Fruit fly (Drosophila melanogaster) whole organism, embryonic: Measurements from ENCODE around the gene CG4297.

Experiments
- Abd-B ChIP-seq: fragments of 200-800 bp; sonication (Bioruptor generic); optimal IDR thresholded peaks from 2 replicates; lab custom pipeline; 2018; ENCODE audit warnings: missing biosample characterization, mild to moderate bottlenecking, missing genetic modification characterization, moderate library complexity
- BEAF-32 ChIP-seq: fragments of 200-800 bp; sonication (Bioruptor generic); optimal IDR thresholded peaks from 3 replicates; lab custom pipeline; 2017; ENCODE audit warnings: missing biosample characterization, missing genetic modification characterization, mild to moderate bottlenecking, moderate library complexity, missing genetic modification reagents
- Blimp-1 ChIP-seq: fragments of 200-800 bp; sonication (Bioruptor generic); optimal IDR thresholded peaks from 3 replicates; lab custom pipeline; 2018; ENCODE audit warnings: missing biosample characterization, missing genetic modification characterization, mild to moderate bottlenecking, moderate library complexity, missing genetic modification reagents
- CG10267 ChIP-seq: fragments of 200-800 bp; sonication (Bioruptor generic); optimal IDR thresholded peaks from 2 replicates; lab custom pipeline; 2018; ENCODE audit warnings: missing biosample characterization, mild to moderate bottlenecking, missing genetic modification characterization, moderate library complexity
- CG13287 ChIP-seq: fragments of 200-800 bp; sonication (Bioruptor generic); IDR thresholded peaks from 2 replicates; pipeline ENCODE4 v1.3.6; 2022; ENCODE audit warnings: missing biosample characterization, missing genetic modification characterization; ENCODE audit not compliant: partially characterized antibody
- CG15073 ChIP-seq: fragments of 200-800 bp; sonication (Bioruptor generic); optimal IDR thresholded peaks from 2 replicates; lab custom pipeline; 2016; ENCODE audit warnings: missing biosample characterization, missing genetic modification characterization
- CG15269 ChIP-seq: fragments of 200-800 bp; sonication (Bioruptor generic); optimal IDR thresholded peaks from 2 replicates; lab custom pipeline; 2018; ENCODE audit warnings: missing biosample characterization, mild to moderate bottlenecking, missing genetic modification characterization, moderate library complexity
- CG15514 ChIP-seq: fragments of 200-800 bp; sonication (Bioruptor generic); optimal IDR thresholded peaks from 3 replicates; lab custom pipeline; 2017; ENCODE audit warnings: missing biosample characterization, missing genetic modification characterization, mild to moderate bottlenecking, moderate library complexity, missing genetic modification reagents
- CG1832 ChIP-seq: fragments of 200-800 bp; sonication (Bioruptor generic); optimal IDR thresholded peaks from 2 replicates; lab custom pipeline; 2017; ENCODE audit warnings: missing biosample characterization, mild to moderate bottlenecking, missing genetic modification characterization, inconsistent platforms
- CG30403 ChIP-seq: fragments of 200-800 bp; sonication (Bioruptor generic); optimal IDR thresholded peaks from 3 replicates; lab custom pipeline; 2016; ENCODE audit warnings: missing biosample characterization, missing genetic modification characterization
- CG34224 ChIP-seq: fragments of 200-800 bp; sonication (Bioruptor generic); IDR thresholded peaks from 3 replicates; pipeline ENCODE4 v1.3.6; 2022; ENCODE audit warnings: missing biosample characterization, missing genetic modification characterization; ENCODE audit not compliant: partially characterized antibody
- CG3838 ChIP-seq: fragments of 200-800 bp; sonication (Bioruptor generic); optimal IDR thresholded peaks from 3 replicates; lab custom pipeline; 2016; ENCODE audit warnings: missing biosample characterization, missing genetic modification characterization
- CG4328 ChIP-seq: fragments of 200-800 bp; sonication (Bioruptor generic); optimal IDR thresholded peaks from 3 replicates; lab custom pipeline; 2017; ENCODE audit warnings: missing biosample characterization, missing genetic modification reagents, missing genetic modification characterization
- CG4707 ChIP-seq: fragments of 200-800 bp; sonication (Bioruptor generic); optimal IDR thresholded peaks from 2 replicates; lab custom pipeline; 2018; ENCODE audit warnings: missing biosample characterization, mild to moderate bottlenecking, missing genetic modification characterization, moderate library complexity
- CG5953 ChIP-seq: fragments of 200-800 bp; sonication (Bioruptor generic); IDR thresholded peaks from 2 replicates; pipeline ENCODE4 v1.3.6; 2022; ENCODE audit warnings: missing biosample characterization, missing genetic modification characterization
- CG6689 ChIP-seq: fragments of 200-800 bp; sonication (Bioruptor generic); IDR thresholded peaks from 2 replicates; pipeline ENCODE4 v1.3.6; 2022; ENCODE audit warnings: missing biosample characterization, missing genetic modification characterization
- E2f1 ChIP-seq: fragments of 200-800 bp; sonication (Bioruptor generic); IDR thresholded peaks from 2 replicates; pipeline ENCODE4 v1.3.6; 2022; ENCODE audit warnings: missing biosample characterization, missing genetic modification characterization
- Ets97D ChIP-seq: fragments of 200-800 bp; sonication (Bioruptor generic); optimal IDR thresholded peaks from 3 replicates; lab custom pipeline; 2016; ENCODE audit warnings: missing biosample characterization, missing genetic modification characterization
- Hmx ChIP-seq: fragments of 200-800 bp; sonication (Bioruptor generic); optimal IDR thresholded peaks from 2 replicates; lab custom pipeline; 2016; ENCODE audit warnings: missing biosample characterization, missing genetic modification characterization
- Hr51 ChIP-seq, 2 experiments: fragments of 200-800 bp; sonication (Bioruptor generic); optimal IDR thresholded peaks; 2 replicates in 1 of 2; 3 replicates in 1 of 2; lab custom pipeline; 2016 to 2018; ENCODE audit warnings: missing biosample characterization in 2 of 2, missing genetic modification characterization in 2 of 2, mild to moderate bottlenecking in 1 of 2, moderate library complexity in 1 of 2
- Lhr ChIP-seq: fragments of 200-800 bp; sonication (Bioruptor generic); optimal IDR thresholded peaks from 3 replicates; lab custom pipeline; 2017; ENCODE audit warnings: mild to moderate bottlenecking, missing biosample characterization, missing genetic modification reagents, missing genetic modification characterization
- Oaz ChIP-seq: fragments of 200-800 bp; sonication (Bioruptor generic); IDR thresholded peaks from 2 replicates; pipeline ENCODE4 v1.3.6; 2022; ENCODE audit warnings: missing biosample characterization, missing genetic modification characterization
- Optix ChIP-seq: fragments of 200-800 bp; sonication (Bioruptor generic); IDR thresholded peaks from 3 replicates; pipeline ENCODE4 v1.3.6; 2022; ENCODE audit warnings: missing biosample characterization, missing genetic modification characterization
- Side ChIP-seq: fragments of 200-800 bp; sonication (Bioruptor generic); optimal IDR thresholded peaks from 2 replicates; lab custom pipeline; 2016; ENCODE audit warnings: missing biosample characterization, missing genetic modification characterization
- Tbp ChIP-seq: fragments of >200 bp; optimal IDR thresholded peaks from 2 replicates; lab custom pipeline; 2018; ENCODE audit warnings: missing biosample characterization, missing genetic modification characterization
- aop ChIP-seq: fragments of 200-800 bp; sonication (Bioruptor generic); IDR thresholded peaks from 2 replicates; pipeline ENCODE4 v1.3.6; 2022; ENCODE audit warnings: missing biosample characterization, missing genetic modification characterization
- ase ChIP-seq: fragments of 200-800 bp; sonication (Bioruptor generic); IDR thresholded peaks from 3 replicates; pipeline ENCODE4 v1.3.6; 2022; ENCODE audit warnings: missing biosample characterization, missing genetic modification characterization
- cas ChIP-seq: fragments of 200-800 bp; sonication (Bioruptor generic); IDR thresholded peaks from 2 replicates; pipeline ENCODE4 v1.3.6; 2022; ENCODE audit warnings: missing biosample characterization, missing genetic modification characterization
- cato ChIP-seq: fragments of 200-800 bp; sonication (Bioruptor generic); optimal IDR thresholded peaks from 2 replicates; lab custom pipeline; 2016; ENCODE audit warnings: missing biosample characterization, missing genetic modification characterization, borderline replicate concordance
- dimm ChIP-seq: fragments of 200-800 bp; sonication (Bioruptor generic); IDR thresholded peaks from 2 replicates; pipeline ENCODE4 v1.3.6; 2022; ENCODE audit warnings: missing biosample characterization, missing genetic modification characterization
- dpn ChIP-seq, 2 experiments: fragments of 200-800 bp; sonication (Bioruptor generic); optimal IDR thresholded peaks; 3 replicates each; lab custom pipeline; 2016; ENCODE audit warnings: missing biosample characterization in 2 of 2, missing genetic modification characterization in 2 of 2
- fd3F ChIP-seq: fragments of 200-800 bp; sonication (Bioruptor generic); optimal IDR thresholded peaks from 2 replicates; lab custom pipeline; 2018; ENCODE audit warnings: missing biosample characterization, mild to moderate bottlenecking, missing genetic modification characterization, moderate library complexity
- grau ChIP-seq: fragments of 200-800 bp; optimal IDR thresholded peaks from 3 replicates; lab custom pipeline; 2019; ENCODE audit warnings: missing biosample characterization, mild to moderate bottlenecking, missing genetic modification characterization, moderate library complexity
- lbe ChIP-seq: fragments of 200-800 bp; sonication (Bioruptor generic); optimal IDR thresholded peaks from 2 replicates; lab custom pipeline; 2016; ENCODE audit warnings: missing biosample characterization, mild to moderate bottlenecking, missing genetic modification characterization
- lov ChIP-seq, 2 experiments: fragments of 200-800 bp in 1 of 2; fragments of >200 bp in 1 of 2; sonication (Bioruptor generic) in 1 of 2; IDR thresholded peaks in 1 of 2; optimal IDR thresholded peaks in 1 of 2; 2 replicates in 1 of 2; 3 replicates in 1 of 2; pipeline versions ENCODE4 v1.3.6 to Lab custom; 2017 to 2022; ENCODE audit warnings: missing biosample characterization in 1 of 2, missing genetic modification characterization in 1 of 2
- p53 ChIP-seq: fragments of 200-800 bp; sonication (Bioruptor generic); optimal IDR thresholded peaks from 2 replicates; lab custom pipeline; 2016; ENCODE audit warnings: missing biosample characterization, missing genetic modification characterization
- pb ChIP-seq: fragments of 200-800 bp; sonication (Bioruptor generic); optimal IDR thresholded peaks from 3 replicates; lab custom pipeline; 2016; ENCODE audit warnings: missing biosample characterization, missing genetic modification characterization
- peb ChIP-seq: fragments of 200-800 bp; sonication (Bioruptor generic); IDR thresholded peaks from 2 replicates; pipeline ENCODE4 v1.3.6; 2022; ENCODE audit warnings: missing biosample characterization, missing genetic modification characterization
- pho ChIP-seq: fragments of 200-800 bp; sonication (Bioruptor generic); optimal IDR thresholded peaks from 2 replicates; lab custom pipeline; 2016; ENCODE audit warnings: missing biosample characterization, missing genetic modification characterization
- pita ChIP-seq: fragments of 200-800 bp; sonication (Bioruptor generic); optimal IDR thresholded peaks from 2 replicates; lab custom pipeline; 2017; ENCODE audit warnings: missing biosample characterization, mild to moderate bottlenecking, missing genetic modification characterization
- prd ChIP-seq, 3 experiments: fragments of >200 bp in 2 of 3; fragments of 200-800 bp in 1 of 3; sonication (Bioruptor generic) in 1 of 3; optimal IDR thresholded peaks in 2 of 3; IDR thresholded peaks in 1 of 3; 2 replicates in 2 of 3; 3 replicates in 1 of 3; pipeline versions ENCODE4 v1.3.6 to Lab custom; 2017 to 2022; ENCODE audit warnings: missing biosample characterization in 1 of 3, missing genetic modification characterization in 1 of 3
- shn ChIP-seq: fragments of 200-800 bp; sonication (Bioruptor generic); optimal IDR thresholded peaks from 3 replicates; lab custom pipeline; 2016; ENCODE audit warnings: missing biosample characterization, missing genetic modification characterization
- sob ChIP-seq: fragments of 200-800 bp; sonication (Bioruptor generic); IDR thresholded peaks from 2 replicates; pipeline ENCODE4 v1.3.6; 2022; ENCODE audit warnings: missing biosample characterization, missing genetic modification characterization
- ssp ChIP-seq: fragments of 200-800 bp; sonication (Bioruptor generic); IDR thresholded peaks from 2 replicates; pipeline ENCODE4 v1.3.6; 2022; ENCODE audit warnings: missing biosample characterization, missing genetic modification characterization
- ttk ChIP-seq: fragments of 200-800 bp; sonication (Bioruptor generic); IDR thresholded peaks from 2 replicates; pipeline ENCODE4 v2.1.2; 2022; ENCODE audit warnings: missing biosample characterization, missing genetic modification characterization
- wor ChIP-seq: fragments of 200-800 bp; sonication (Bioruptor generic); IDR thresholded peaks from 2 replicates; pipeline ENCODE4 v1.3.6; 2022; ENCODE audit warnings: missing biosample characterization, missing genetic modification characterization
- z ChIP-seq: fragments of 200-800 bp; sonication (Bioruptor generic); IDR thresholded peaks from 3 replicates; pipeline ENCODE4 v1.3.6; 2022; ENCODE audit warnings: missing biosample characterization, missing genetic modification characterization

CG4297 gene

DNA sequence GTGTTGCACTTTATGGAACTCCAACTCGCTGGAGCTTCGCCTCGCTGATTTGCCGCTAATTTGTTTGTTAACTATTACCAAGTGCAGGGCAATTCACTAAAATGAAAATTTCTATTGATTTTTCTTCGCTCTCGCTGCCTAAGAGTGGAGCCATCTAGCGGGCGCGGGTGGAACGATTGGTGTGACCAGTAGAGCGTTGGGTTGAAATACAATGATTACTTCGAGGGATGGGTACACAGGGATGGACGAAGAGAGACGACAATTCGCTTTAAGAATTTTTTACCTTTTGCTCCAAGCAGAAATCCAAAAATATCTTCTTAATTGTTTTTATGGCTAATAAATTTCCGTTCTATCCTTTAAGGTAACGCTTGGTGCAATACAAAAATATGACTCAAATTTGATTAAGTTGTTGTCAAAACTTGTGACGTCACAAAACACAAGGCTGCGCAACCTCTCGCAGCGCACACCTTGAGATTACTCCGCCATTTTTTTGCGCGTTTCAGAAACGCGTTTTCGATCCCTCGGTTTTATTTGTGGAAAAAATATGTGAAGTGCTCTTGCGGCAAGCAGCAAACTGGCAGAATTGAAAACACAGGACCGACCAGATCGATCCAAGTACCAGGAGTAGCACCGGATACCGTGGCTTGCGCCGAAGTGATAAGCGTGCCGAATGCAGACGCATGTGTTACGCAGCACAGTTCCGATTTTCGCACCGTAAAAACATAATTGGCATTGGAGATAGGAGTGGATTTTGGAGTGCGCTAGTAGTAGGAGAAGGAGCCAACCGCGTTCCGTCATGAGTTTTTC is 57.2 kb downstream of the CG4297 start, which contains the start of the genes AP-2alpha and ebi (continued):
- no peak for TF ChIP-seq aop (GFP tag; lab: Robert Waterston, UW)
- TF ChIP-seq sob (GFP tag; lab: Robert Waterston, UW) = peak; percentile 88
- TF ChIP-seq CG3838 (GFP tag; lab: Kevin White, UChicago) = peak; percentile 77
- TF ChIP-seq CG10267 (tag; lab: Kevin White, UChicago) = peak; percentile 78
- TF ChIP-seq CG4328 = peak; percentile 54
- TF ChIP-seq CG6689 = peak; percentile 100
- no peak for TF ChIP-seq prd (optimal IDR thresholded peaks at IDR 0.05; lab: Kevin White, UChicago)
- TF ChIP-seq prd (GFP tag; IDR thresholded peaks at IDR 0.05; lab: Robert Waterston, UW) = peak; percentile 95
- TF ChIP-seq Ets97D (GFP tag; lab: Kevin White, UChicago) = peak; percentile 92
- TF ChIP-seq lbe = peak; percentile 52
- peak; percentile 89 for TF ChIP-seq pb (GFP tag; lab: Kevin White, UChicago)
- peak; percentile 81 for TF ChIP-seq Lhr (GFP tag; lab: Kevin White, UChicago)
- peak; percentile 86 for TF ChIP-seq CG15514 (GFP tag; lab: Kevin White, UChicago)
- peak; percentile 96 for TF ChIP-seq shn
- TF ChIP-seq Side (GFP tag; lab: Kevin White, UChicago) = peak; percentile 89
- peak; percentile 74 for TF ChIP-seq fd3F (GFP tag; lab: Kevin White, UChicago)
- TF ChIP-seq CG4707 (GFP tag; lab: Kevin White, UChicago) = no peak
- peak; percentile 91 for TF ChIP-seq Abd-B (GFP tag; lab: Kevin White, UChicago)
- TF ChIP-seq CG5953 (GFP tag; lab: Robert Waterston, UW) = peak; percentile 44; the same call in 1 of the 2 replicates
- TF ChIP-seq peb (GFP tag; lab: Robert Waterston, UW) = peak; percentile 84
- peak; percentile 94 for TF ChIP-seq CG30403
- TF ChIP-seq Tbp (GFP tag; lab: Kevin White, UChicago) = no peak
- peak; percentile 71; the same call in 2 of the 3 replicates for TF ChIP-seq ase (GFP tag; lab: Robert Waterston, UW)
- TF ChIP-seq ttk (GFP tag; lab: Robert Waterston, UW) = peak; percentile 75
- peak; percentile 87 for TF ChIP-seq grau (tag; lab: Kevin White, UChicago)
- peak; percentile 84 for TF ChIP-seq E2f1
- peak; percentile 90 for TF ChIP-seq p53 (GFP tag; lab: Kevin White, UChicago)
- TF ChIP-seq cas (GFP tag; lab: Robert Waterston, UW) = peak; percentile 75; the same call in 1 of the 2 replicates
- TF ChIP-seq CG15269 (tag; lab: Kevin White, UChicago) = peak; percentile 85
- peak; percentile 74 to 90 for TF ChIP-seq Hr51 (GFP tag; optimal IDR thresholded peaks at IDR 0.05; lab: Kevin White, UChicago)
- TF ChIP-seq BEAF-32 (GFP tag; lab: Kevin White, UChicago) = peak; percentile 59
- TF ChIP-seq dpn (GFP tag; optimal IDR thresholded peaks at IDR 0.05; lab: Kevin White, UChicago) = peak; percentile 94
- peak; percentile 81 for TF ChIP-seq Optix (GFP tag; lab: Robert Waterston, UW)
- peak; percentile 62 for TF ChIP-seq Blimp-1 (GFP tag; lab: Kevin White, UChicago)
- TF ChIP-seq wor (GFP tag; lab: Robert Waterston, UW) = peak; percentile 81
- no peak for TF ChIP-seq pita
- no peak; the same call in 1 of the 2 replicates for TF ChIP-seq dimm
- peak; percentile 84 for TF ChIP-seq cato (GFP tag; lab: Kevin White, UChicago)
- peak; percentile 32; the same call in 1 of the 2 replicates for TF ChIP-seq CG13287 (GFP tag; lab: Robert Waterston, UW)
- no peak for TF ChIP-seq lov (optimal IDR thresholded peaks at IDR 0.05; lab: Kevin White, UChicago)
- no peak for TF ChIP-seq lov (GFP tag; IDR thresholded peaks at IDR 0.05; lab: Robert Waterston, UW)
- peak; percentile 24 for TF ChIP-seq CG15073 (GFP tag; lab: Kevin White, UChicago)
- TF ChIP-seq Hmx (GFP tag; lab: Kevin White, UChicago) = peak; percentile 66
- no peak for TF ChIP-seq CG1832
- TF ChIP-seq pho (GFP tag; lab: Kevin White, UChicago) = peak; percentile 95
- peak; percentile 84 for TF ChIP-seq ssp
- TF ChIP-seq Oaz (GFP tag; lab: Robert Waterston, UW) = peak; percentile 81
- no peak for TF ChIP-seq CG34224
- TF ChIP-seq z (GFP tag; lab: Robert Waterston, UW) = peak; percentile 15; the same call in 1 of the 3 replicates
